Fruit fly (Drosophila melanogaster) whole organism, adult: ENCODE measurements around the gene Elp1.

Experiments used
- CG11617 ChIP-seq: fragments of 200-800 bp; sonication (Bioruptor generic); optimal IDR thresholded peaks from 2 replicates; lab custom pipeline; 2017; ENCODE audit warnings: mild to moderate bottlenecking, missing biosample characterization, missing genetic modification reagents, missing genetic modification characterization
- CG14711 ChIP-seq: fragments of 200-800 bp; sonication (Bioruptor generic); optimal IDR thresholded peaks from 2 replicates; lab custom pipeline; 2018; ENCODE audit warnings: missing biosample characterization, mild to moderate bottlenecking, missing genetic modification characterization, moderate library complexity
- cic ChIP-seq: fragments of 200-800 bp; sonication (Bioruptor generic); optimal IDR thresholded peaks from 2 replicates; lab custom pipeline; 2017; ENCODE audit warnings: missing biosample characterization, mild to moderate bottlenecking, missing genetic modification characterization, moderate library complexity
- pad ChIP-seq: fragments of 200-800 bp; sonication (Bioruptor generic); optimal IDR thresholded peaks from 3 replicates; lab custom pipeline; 2017; ENCODE audit warnings: missing biosample characterization, missing genetic modification characterization, mild to moderate bottlenecking, moderate library complexity, missing genetic modification reagents

dm6 chr3R:11669954-11670347, 19.2 kb downstream of the Elp1 start:
- TF ChIP-seq CG11617 = no peak
- no peak for TF ChIP-seq cic (GFP tag; lab: Kevin White, UChicago)
- no peak for TF ChIP-seq pad (GFP tag; lab: Kevin White, UChicago)
- TF ChIP-seq CG14711 (tag; lab: Kevin White, UChicago) = no peak
